Fruit fly (Drosophila melanogaster) whole organism, embryonic: ENCODE results near the gene mei-P26.
A peak's percentile ranks its signal among the peaks of the same experiment; 100 is the strongest.

Source experiments
- B-H2 ChIP-seq: fragments of 200-800 bp; sonication (Bioruptor generic); optimal IDR thresholded peaks from 2 replicates; lab custom pipeline; 2018; ENCODE audit warnings: missing biosample characterization, mild to moderate bottlenecking, missing genetic modification characterization
- Bdp1 ChIP-seq: fragments of 200-800 bp; sonication (Bioruptor generic); optimal IDR thresholded peaks from 3 replicates; lab custom pipeline; 2016; ENCODE audit warnings: missing biosample characterization, missing genetic modification characterization
- Bgb ChIP-seq: fragments of 200-800 bp; sonication (Bioruptor generic); IDR thresholded peaks from 2 replicates; pipeline ENCODE4 v1.3.6; 2022; ENCODE audit warnings: missing biosample characterization, missing genetic modification characterization; ENCODE audit not compliant: partially characterized antibody
- CG10366 ChIP-seq: fragments of 200-800 bp; sonication (Bioruptor generic); IDR thresholded peaks from 2 replicates; pipeline ENCODE4 v1.3.6; 2022; ENCODE audit warnings: missing biosample characterization, missing genetic modification characterization
- CG11247 ChIP-seq: fragments of 200-800 bp; sonication (Bioruptor generic); IDR thresholded peaks from 2 replicates; pipeline ENCODE4 v1.3.6; 2022; ENCODE audit warnings: missing biosample characterization, missing genetic modification characterization
- CG12659 ChIP-seq: fragments of 200-800 bp; sonication (Bioruptor generic); optimal IDR thresholded peaks from 3 replicates; lab custom pipeline; 2017; ENCODE audit warnings: mild to moderate bottlenecking, missing biosample characterization, missing genetic modification reagents, missing genetic modification characterization
- CG13287 ChIP-seq: fragments of 200-800 bp; sonication (Bioruptor generic); IDR thresholded peaks from 2 replicates; pipeline ENCODE4 v1.3.6; 2022; ENCODE audit warnings: missing biosample characterization, missing genetic modification characterization; ENCODE audit not compliant: partially characterized antibody
- CG13424 ChIP-seq: fragments of 200-800 bp; sonication (Bioruptor generic); optimal IDR thresholded peaks from 2 replicates; lab custom pipeline; 2019; ENCODE audit warnings: missing biosample characterization, mild to moderate bottlenecking, missing genetic modification characterization, moderate library complexity
- CG13624 ChIP-seq: fragments of 200-800 bp; sonication (Bioruptor generic); optimal IDR thresholded peaks from 2 replicates; lab custom pipeline; 2016; ENCODE audit warnings: missing biosample characterization, missing genetic modification characterization
- CG1529 ChIP-seq: fragments of 200-800 bp; sonication (Bioruptor generic); optimal IDR thresholded peaks from 3 replicates; lab custom pipeline; 2018; ENCODE audit warnings: missing biosample characterization, missing genetic modification characterization
- CG15514 ChIP-seq: fragments of 200-800 bp; sonication (Bioruptor generic); optimal IDR thresholded peaks from 3 replicates; lab custom pipeline; 2017; ENCODE audit warnings: missing biosample characterization, missing genetic modification characterization, mild to moderate bottlenecking, moderate library complexity, missing genetic modification reagents
- CG15696 ChIP-seq: fragments of 200-800 bp; sonication (Bioruptor generic); optimal IDR thresholded peaks from 2 replicates; lab custom pipeline; 2019; ENCODE audit warnings: missing biosample characterization, mild to moderate bottlenecking, missing genetic modification characterization, moderate library complexity
- CG17186 ChIP-seq: fragments of 200-800 bp; sonication (Bioruptor generic); optimal IDR thresholded peaks from 3 replicates; lab custom pipeline; 2017; ENCODE audit warnings: missing biosample characterization, missing genetic modification reagents, missing genetic modification characterization
- CG17361 ChIP-seq: fragments of 200-800 bp; sonication (Bioruptor generic); IDR thresholded peaks from 3 replicates; pipeline ENCODE4 v1.3.6; 2022; ENCODE audit warnings: missing biosample characterization, missing genetic modification characterization
- CG1792 ChIP-seq: fragments of 200-800 bp; sonication (Bioruptor generic); optimal IDR thresholded peaks from 2 replicates; lab custom pipeline; 2016; ENCODE audit warnings: missing biosample characterization, missing genetic modification characterization
- CG18599 ChIP-seq: fragments of 200-800 bp; sonication (Bioruptor generic); optimal IDR thresholded peaks from 3 replicates; lab custom pipeline; 2017; ENCODE audit warnings: missing biosample characterization, missing genetic modification characterization, mild to moderate bottlenecking, moderate library complexity, missing genetic modification reagents
- CG2120 ChIP-seq: fragments of 200-800 bp; sonication (Bioruptor generic); optimal IDR thresholded peaks from 3 replicates; lab custom pipeline; 2016; ENCODE audit warnings: missing biosample characterization, missing genetic modification characterization
- CG2129 ChIP-seq: fragments of 200-800 bp; sonication (Bioruptor generic); IDR thresholded peaks from 2 replicates; pipeline ENCODE4 v1.3.6; 2022; ENCODE audit warnings: missing biosample characterization, missing genetic modification characterization; ENCODE audit not compliant: partially characterized antibody
- CG31224 ChIP-seq: fragments of 200-800 bp; sonication (Bioruptor generic); IDR thresholded peaks from 2 replicates; pipeline ENCODE4 v1.3.6; 2022; ENCODE audit warnings: missing biosample characterization, missing genetic modification characterization
- CG3407 ChIP-seq: fragments of 200-800 bp; sonication (Bioruptor generic); optimal IDR thresholded peaks from 2 replicates; lab custom pipeline; 2018; ENCODE audit warnings: missing biosample characterization, mild to moderate bottlenecking, missing genetic modification characterization
- CG42726 ChIP-seq: fragments of 200-800 bp; sonication (Bioruptor generic); IDR thresholded peaks from 2 replicates; pipeline ENCODE4 v1.3.6; 2022; ENCODE audit warnings: missing biosample characterization, missing genetic modification characterization; ENCODE audit not compliant: partially characterized antibody
- CG6272 ChIP-seq: fragments of 200-800 bp; sonication (Bioruptor generic); IDR thresholded peaks from 2 replicates; pipeline ENCODE4 v1.3.6; 2022; ENCODE audit warnings: missing biosample characterization, missing genetic modification characterization
- CG6854 ChIP-seq: fragments of 200-800 bp; sonication (Bioruptor generic); optimal IDR thresholded peaks from 3 replicates; lab custom pipeline; 2017; ENCODE audit warnings: missing biosample characterization, mild to moderate bottlenecking, missing genetic modification characterization
- CG7271 ChIP-seq: fragments of 200-800 bp; sonication (Bioruptor generic); optimal IDR thresholded peaks from 2 replicates; lab custom pipeline; 2018; ENCODE audit warnings: missing biosample characterization, mild to moderate bottlenecking, missing genetic modification characterization, moderate library complexity
- CG7357 ChIP-seq: fragments of 200-800 bp; sonication (Bioruptor generic); IDR thresholded peaks from 3 replicates; pipeline ENCODE4 v1.3.6; 2022; ENCODE audit warnings: missing biosample characterization, missing genetic modification characterization
- CG8359 ChIP-seq: fragments of 200-800 bp; sonication (Bioruptor generic); optimal IDR thresholded peaks from 2 replicates; lab custom pipeline; 2017; ENCODE audit warnings: missing biosample characterization, mild to moderate bottlenecking, missing genetic modification characterization, borderline replicate concordance
- CHES-1-like ChIP-seq: fragments of 200-800 bp; sonication (Bioruptor generic); optimal IDR thresholded peaks from 2 replicates; lab custom pipeline; 2016; ENCODE audit warnings: missing biosample characterization, missing genetic modification characterization
- Eip74EF ChIP-seq, 2 experiments: fragments of 200-800 bp in 1 of 2; fragments of >200 bp in 1 of 2; sonication (Bioruptor generic) in 1 of 2; optimal IDR thresholded peaks; 2 replicates each; lab custom pipeline; 2017 to 2019; ENCODE audit warnings: missing biosample characterization in 2 of 2, missing genetic modification characterization in 2 of 2, mild to moderate bottlenecking in 1 of 2, moderate library complexity in 1 of 2
- H2.0 ChIP-seq: fragments of 200-800 bp; sonication (Bioruptor generic); IDR thresholded peaks from 2 replicates; pipeline ENCODE4 v1.3.6; 2022; ENCODE audit warnings: missing biosample characterization, missing genetic modification characterization
- HLH54F ChIP-seq: fragments of 200-800 bp; sonication (Bioruptor generic); optimal IDR thresholded peaks from 3 replicates; lab custom pipeline; 2016; ENCODE audit warnings: missing biosample characterization, missing genetic modification characterization
- HLHmδ ChIP-seq: fragments of 200-800 bp; sonication (Bioruptor generic); optimal IDR thresholded peaks from 2 replicates; lab custom pipeline; 2018; ENCODE audit warnings: missing biosample characterization, mild to moderate bottlenecking, missing genetic modification characterization, moderate library complexity
- Hr78 ChIP-seq, 2 experiments: fragments of 200-800 bp in 1 of 2; fragments of >200 bp in 1 of 2; sonication (Bioruptor generic) in 1 of 2; optimal IDR thresholded peaks; 2 replicates each; lab custom pipeline; 2017 to 2019; ENCODE audit warnings: missing biosample characterization in 2 of 2, missing genetic modification characterization in 2 of 2, mild to moderate bottlenecking in 1 of 2, moderate library complexity in 1 of 2
- Lhr ChIP-seq: fragments of 200-800 bp; sonication (Bioruptor generic); optimal IDR thresholded peaks from 3 replicates; lab custom pipeline; 2017; ENCODE audit warnings: mild to moderate bottlenecking, missing biosample characterization, missing genetic modification reagents, missing genetic modification characterization
- NFAT ChIP-seq: fragments of 200-800 bp; sonication (Bioruptor generic); IDR thresholded peaks from 2 replicates; pipeline ENCODE4 v1.3.6; 2022; ENCODE audit warnings: missing biosample characterization, missing genetic modification characterization
- NK7.1 ChIP-seq: fragments of 200-800 bp; sonication (Bioruptor generic); optimal IDR thresholded peaks from 3 replicates; lab custom pipeline; 2016; ENCODE audit warnings: missing biosample characterization, missing genetic modification characterization
- Nf-YC ChIP-seq: fragments of 200-800 bp; optimal IDR thresholded peaks from 3 replicates; lab custom pipeline; 2019; ENCODE audit warnings: missing biosample characterization, mild to moderate bottlenecking, missing genetic modification characterization, moderate library complexity
- Rx ChIP-seq: fragments of 200-800 bp; sonication (Bioruptor generic); IDR thresholded peaks from 2 replicates; pipeline ENCODE4 v1.3.6; 2022; ENCODE audit warnings: missing biosample characterization, missing genetic modification characterization
- Xbp1 ChIP-seq: fragments of 200-800 bp; sonication (Bioruptor generic); optimal IDR thresholded peaks from 3 replicates; lab custom pipeline; 2016; ENCODE audit warnings: missing biosample characterization, mild to moderate bottlenecking, missing genetic modification characterization
- aop ChIP-seq: fragments of 200-800 bp; sonication (Bioruptor generic); IDR thresholded peaks from 2 replicates; pipeline ENCODE4 v1.3.6; 2022; ENCODE audit warnings: missing biosample characterization, missing genetic modification characterization
- ara ChIP-seq: fragments of 200-800 bp; sonication (Bioruptor generic); IDR thresholded peaks from 2 replicates; pipeline ENCODE4 v1.3.6; 2022; ENCODE audit warnings: missing biosample characterization, missing genetic modification characterization
- ash1 ChIP-seq: fragments of 200-800 bp; sonication (Bioruptor generic); optimal IDR thresholded peaks from 2 replicates; lab custom pipeline; 2018; ENCODE audit warnings: missing biosample characterization, mild to moderate bottlenecking, missing genetic modification characterization
- chinmo ChIP-seq: fragments of 200-800 bp; sonication (Bioruptor generic); IDR thresholded peaks from 4 replicates; pipeline ENCODE4 v1.3.6; 2022; ENCODE audit warnings: missing biosample characterization, missing genetic modification characterization; ENCODE audit not compliant: partially characterized antibody
- fd96Cb ChIP-seq: fragments of 200-800 bp; sonication (Bioruptor generic); optimal IDR thresholded peaks from 2 replicates; lab custom pipeline; 2018; ENCODE audit warnings: missing biosample characterization, mild to moderate bottlenecking, missing genetic modification characterization, moderate library complexity
- gcm ChIP-seq: fragments of 200-800 bp; sonication (Bioruptor generic); optimal IDR thresholded peaks from 2 replicates; lab custom pipeline; 2019; ENCODE audit warnings: missing biosample characterization, mild to moderate bottlenecking, missing genetic modification characterization, moderate library complexity
- gsb ChIP-seq: fragments of 200-800 bp; sonication (Bioruptor generic); IDR thresholded peaks from 2 replicates; pipeline ENCODE4 v1.3.6; 2022; ENCODE audit warnings: missing biosample characterization, missing genetic modification characterization
- mld ChIP-seq: fragments of 200-800 bp; sonication (Bioruptor generic); IDR thresholded peaks from 3 replicates; pipeline ENCODE4 v1.3.6; 2022; ENCODE audit warnings: missing biosample characterization, missing genetic modification characterization; ENCODE audit not compliant: partially characterized antibody
- peb ChIP-seq: fragments of 200-800 bp; sonication (Bioruptor generic); IDR thresholded peaks from 2 replicates; pipeline ENCODE4 v1.3.6; 2022; ENCODE audit warnings: missing biosample characterization, missing genetic modification characterization
- phol ChIP-seq: fragments of 200-800 bp; sonication (Bioruptor generic); optimal IDR thresholded peaks from 3 replicates; lab custom pipeline; 2018; ENCODE audit warnings: missing biosample characterization, mild to moderate bottlenecking, missing genetic modification characterization, moderate library complexity
- pita ChIP-seq: fragments of 200-800 bp; sonication (Bioruptor generic); optimal IDR thresholded peaks from 2 replicates; lab custom pipeline; 2017; ENCODE audit warnings: missing biosample characterization, mild to moderate bottlenecking, missing genetic modification characterization

Gene mei-P26

dm6 chrX:9196362-9196761 lies 33.3 kb downstream of the mei-P26 start, which contains the start of gene CG12118 (continued):
- peak; percentile 62 for TF ChIP-seq CG15696 (tag; lab: Kevin White, UChicago)
- TF ChIP-seq CG7357 (GFP tag; lab: Robert Waterston, UW), result 0 out of 3 replicates have a peak, but pooled peaks have one; percentile 10
- peak; percentile 74 for TF ChIP-seq CG12659
- TF ChIP-seq CG18599 (GFP tag; lab: Kevin White, UChicago), result peak; percentile 72
- no peak for TF ChIP-seq NK7.1 (GFP tag; lab: Kevin White, UChicago)
- peak; percentile 38 for TF ChIP-seq CG17186 (GFP tag; lab: Kevin White, UChicago)
- TF ChIP-seq peb (GFP tag; lab: Robert Waterston, UW), result peak; percentile 38; the same call in 1 of the 2 replicates
- peak; percentile 5 for TF ChIP-seq CG13624 (GFP tag; lab: Kevin White, UChicago)
- no peak for TF ChIP-seq HLHmδ (GFP tag; lab: Kevin White, UChicago)
- peak; percentile 81 for TF ChIP-seq phol (tag; lab: Kevin White, UChicago)
- TF ChIP-seq CG2120, result peak; percentile 86
- peak in 1 of 2 experiments; percentile 54 for TF ChIP-seq Eip74EF (GFP tag; optimal IDR thresholded peaks at IDR 0.05; lab: Kevin White, UChicago)
- peak; percentile 90 for TF ChIP-seq Xbp1 (GFP tag; lab: Kevin White, UChicago)
- no peak for TF ChIP-seq pita (GFP tag; lab: Kevin White, UChicago)
- TF ChIP-seq CG3407 (GFP tag; lab: Kevin White, UChicago), result peak; percentile 48
- TF ChIP-seq CHES-1-like (GFP tag; lab: Kevin White, UChicago), result peak; percentile 15
- peak; percentile 72; the same call in 1 of the 4 replicates for TF ChIP-seq chinmo (GFP tag; lab: Robert Waterston, UW)
- peak; percentile 90; the same call in 2 of the 3 replicates for TF ChIP-seq mld (GFP tag; lab: Robert Waterston, UW)
- peak; percentile 33; the same call in 1 of the 2 replicates for TF ChIP-seq gsb
- TF ChIP-seq CG1529 (GFP tag; lab: Kevin White, UChicago), result peak; percentile 40
- TF ChIP-seq Nf-YC (tag; lab: Kevin White, UChicago), result peak; percentile 51
- no peak for TF ChIP-seq Hr78 (GFP tag; optimal IDR thresholded peaks at IDR 0.05; lab: Kevin White, UChicago)
- TF ChIP-seq Lhr, result peak; percentile 52
- peak; percentile 45; the same call in 1 of the 2 replicates for TF ChIP-seq Rx
- peak; percentile 83 for TF ChIP-seq CG11247 (GFP tag; lab: Robert Waterston, UW)
- TF ChIP-seq CG6272 (GFP tag; lab: Robert Waterston, UW), result peak; percentile 80
- TF ChIP-seq Bgb, result peak; percentile 91
- TF ChIP-seq Bdp1 (GFP tag; lab: Kevin White, UChicago), result peak; percentile 43
- TF ChIP-seq NFAT (GFP tag; lab: Robert Waterston, UW), result peak; percentile 78
- TF ChIP-seq ara (GFP tag; lab: Robert Waterston, UW), result peak; percentile 73
- TF ChIP-seq CG15514 (GFP tag; lab: Kevin White, UChicago), result peak; percentile 88
- TF ChIP-seq HLH54F (GFP tag; lab: Kevin White, UChicago), result peak; percentile 15
- peak; percentile 67 for TF ChIP-seq fd96Cb (tag; lab: Kevin White, UChicago)
- TF ChIP-seq CG6854 (GFP tag; lab: Kevin White, UChicago), result no peak
- peak; percentile 96 for TF ChIP-seq CG13287
- TF ChIP-seq aop (GFP tag; lab: Robert Waterston, UW), result no peak
- TF ChIP-seq CG13424 (tag; lab: Kevin White, UChicago), result peak; percentile 84
- TF ChIP-seq CG17361 (GFP tag; lab: Robert Waterston, UW), result peak; percentile 80
- TF ChIP-seq B-H2, result peak; percentile 81
- TF ChIP-seq CG1792 (GFP tag; lab: Kevin White, UChicago), result no peak
- TF ChIP-seq CG42726 (GFP tag; lab: Robert Waterston, UW), result peak; percentile 70; the same call in 1 of the 2 replicates
- TF ChIP-seq CG7271 (tag; lab: Kevin White, UChicago), result peak; percentile 3
- TF ChIP-seq H2.0 (GFP tag; lab: Robert Waterston, UW), result peak; percentile 87
- TF ChIP-seq ash1 (GFP tag; lab: Kevin White, UChicago), result no peak
- TF ChIP-seq CG10366 (GFP tag; lab: Robert Waterston, UW), result peak; percentile 88
- peak; percentile 64 for TF ChIP-seq gcm
- peak; percentile 84 for TF ChIP-seq CG2129 (GFP tag; lab: Robert Waterston, UW)
- peak; percentile 79 for TF ChIP-seq CG31224 (GFP tag; lab: Robert Waterston, UW)
- TF ChIP-seq CG8359 (GFP tag; lab: Kevin White, UChicago), result no peak
